Worm (Caenorhabditis elegans): ENCODE results near the gene ttbk-3.

Gene ttbk-3

ce11 chrIV:9878893-9879379 lies 10.8 kb downstream of the ttbk-3 start, which contains the start of gene nhr-4:
nhr-4 (plus strand) TSS chrIV:9879329.
- TF ChIP-seq sox-4 (tag; optimal IDR thresholded peaks at IDR 0.05) = no peak
- TF ChIP-seq lim-6 (tag; optimal IDR thresholded peaks at IDR 0.05) = no peak
- TF ChIP-seq elt-2 (tag; optimal IDR thresholded peaks at IDR 0.05) = no peak
- no peak for TF ChIP-seq sdc-2 (tag; optimal IDR thresholded peaks at IDR 0.05)
- no peak for TF ChIP-seq fkh-6 (tag; optimal IDR thresholded peaks at IDR 0.05)
- TF ChIP-seq hlh-8 (tag; optimal IDR thresholded peaks at IDR 0.05) = no peak
- TF ChIP-seq ceh-6 (GFP tag; optimal IDR thresholded peaks at IDR 0.05) = no peak
- TF ChIP-seq tbx-7 (tag; optimal IDR thresholded peaks at IDR 0.05) = no peak
- no peak for TF ChIP-seq T23F11.4 (GFP tag; optimal IDR thresholded peaks at IDR 0.05)
- TF ChIP-seq ceh-22 (tag; optimal IDR thresholded peaks at IDR 0.05) = no peak
- no peak for TF ChIP-seq K02D7.2 (tag; optimal IDR thresholded peaks at IDR 0.05)
- TF ChIP-seq ztf-16 (tag; optimal IDR thresholded peaks at IDR 0.05) = no peak
- no peak for TF ChIP-seq unc-86 (tag; optimal IDR thresholded peaks at IDR 0.05)

ce11 chrIV:9875646-9876045 lies 14.1 kb downstream of the ttbk-3 start:
- TF ChIP-seq pros-1 (tag; optimal IDR thresholded peaks at IDR 0.05) (no peak), hlh-8 (tag; optimal IDR thresholded peaks at IDR 0.05) (no peak)

- TF ChIP-seq pag-3 (tag; optimal IDR thresholded peaks at IDR 0.05; ENCODE audit: borderline replicate concordance) (no peak), fkh-6 (tag; optimal IDR thresholded peaks at IDR 0.05) (no peak), unc-3 (GFP tag; conservative IDR thresholded peaks at IDR 0.05) (no peak), unc-3 (tag; optimal IDR thresholded peaks at IDR 0.05) (no peak), madf-2 (tag; optimal IDR thresholded peaks at IDR 0.05) (no peak), pax-1 (tag; optimal IDR thresholded peaks at IDR 0.05) (no peak), hlh-30 (tag; optimal IDR thresholded peaks at IDR 0.05; ENCODE audit: insufficient read depth) (peak; percentile 31), nfya-1 (tag; optimal IDR thresholded peaks at IDR 0.05) (peak; percentile 28), ceh-6 (GFP tag; optimal IDR thresholded peaks at IDR 0.05) (no peak), ahr-1 (tag; optimal IDR thresholded peaks at IDR 0.05) (no peak), ztf-16 (tag; optimal IDR thresholded peaks at IDR 0.05) (no peak), syd-9 (tag; optimal IDR thresholded peaks at IDR 0.05) (no peak), ceh-18 (tag; optimal IDR thresholded peaks at IDR 0.05) (peak; percentile 11), K02D7.2 (tag; optimal IDR thresholded peaks at IDR 0.05) (no peak), npax-4 (tag; optimal IDR thresholded peaks at IDR 0.05) (no peak), ceh-34 (tag; optimal IDR thresholded peaks at IDR 0.05) (peak; percentile 79), unc-55 (GFP tag; optimal IDR thresholded peaks at IDR 0.05) (peak; percentile 9), ceh-31 (tag; optimal IDR thresholded peaks at IDR 0.05) (peak; percentile 34)
Observed at ce11 chrIV:9873837-9874236, 15.9 kb downstream of the ttbk-3 start.

DNA sequence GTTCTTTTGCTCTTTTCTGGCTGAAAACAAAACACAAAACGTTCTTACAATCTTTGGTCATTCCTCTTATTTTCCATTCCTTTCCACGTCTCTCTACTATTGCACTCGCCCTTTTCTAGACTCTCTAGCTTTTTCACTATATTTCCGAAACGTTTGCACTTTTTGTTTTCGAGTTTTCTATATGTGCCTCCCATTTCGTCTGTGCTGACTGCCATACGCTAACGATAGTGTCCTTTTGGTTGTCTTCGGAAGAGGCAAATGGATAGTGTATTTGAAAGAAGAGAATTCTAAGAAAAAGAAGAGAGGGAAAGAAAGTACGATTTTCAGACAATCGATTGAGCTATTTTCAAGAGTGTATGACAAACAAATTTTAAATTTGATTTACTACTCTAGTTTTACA lies 17.0 kb downstream of the ttbk-3 start:
- no peak for TF ChIP-seq ceh-48 (tag; optimal IDR thresholded peaks at IDR 0.05)
- TF ChIP-seq ceh-14 (tag; optimal IDR thresholded peaks at IDR 0.05) = no peak
- no peak for TF ChIP-seq hlh-13 (GFP tag; optimal IDR thresholded peaks at IDR 0.05)
- no peak for TF ChIP-seq pha-4 (tag; optimal IDR thresholded peaks at IDR 0.05)
- no peak for TF ChIP-seq unc-86 (tag; optimal IDR thresholded peaks at IDR 0.05)
- TF ChIP-seq ahr-1 (tag; optimal IDR thresholded peaks at IDR 0.05) = no peak
- no peak for TF ChIP-seq npax-4 (tag; optimal IDR thresholded peaks at IDR 0.05)
- TF ChIP-seq ztf-16 (tag; optimal IDR thresholded peaks at IDR 0.05) = no peak
- TF ChIP-seq ceh-9 (tag; optimal IDR thresholded peaks at IDR 0.05) = no peak
- no peak for TF ChIP-seq elt-2 (tag; optimal IDR thresholded peaks at IDR 0.05)
- no peak for TF ChIP-seq ceh-34 (tag; optimal IDR thresholded peaks at IDR 0.05)
- no peak for TF ChIP-seq C08G9.2 (tag; optimal IDR thresholded peaks at IDR 0.05)
- no peak for TF ChIP-seq F13H6.1 (tag; optimal IDR thresholded peaks at IDR 0.05)

ce11 chrIV:9872210-9872609 lies 17.5 kb downstream of the ttbk-3 start:
- no peak for TF ChIP-seq ztf-16 (tag; optimal IDR thresholded peaks at IDR 0.05)
- no peak for TF ChIP-seq gmeb-2 (tag; optimal IDR thresholded peaks at IDR 0.05)
- no peak for TF ChIP-seq hlh-8 (tag; optimal IDR thresholded peaks at IDR 0.05)
- no peak for TF ChIP-seq ref-2 (tag; optimal IDR thresholded peaks at IDR 0.05)
- no peak for TF ChIP-seq ceh-19 (GFP tag; optimal IDR thresholded peaks at IDR 0.05)
- TF ChIP-seq sdc-2 (tag; optimal IDR thresholded peaks at IDR 0.05) = no peak
- TF ChIP-seq syd-9 (tag; optimal IDR thresholded peaks at IDR 0.05) = no peak
- no peak for TF ChIP-seq eyg-1 (tag; optimal IDR thresholded peaks at IDR 0.05)
- TF ChIP-seq ama-1 (optimal IDR thresholded peaks at IDR 0.05) = no peak
- no peak for TF ChIP-seq ttx-3 (tag; optimal IDR thresholded peaks at IDR 0.05)
- TF ChIP-seq fax-1 (tag; optimal IDR thresholded peaks at IDR 0.05) = no peak
- TF ChIP-seq fkh-6 (tag; optimal IDR thresholded peaks at IDR 0.05) = no peak
- TF ChIP-seq tbx-2 (tag; optimal IDR thresholded peaks at IDR 0.05) = no peak
- no peak for TF ChIP-seq elt-4 (tag; optimal IDR thresholded peaks at IDR 0.05)
